Worm (Caenorhabditis elegans) whole organism, L1 larva: ENCODE measurements around the gene T08G2.2.

Experiments
- ama-1 ChIP-seq: fragments of 150-350 bp; optimal IDR thresholded peaks from 2 replicates; lab custom pipeline; 2014
- ces-1 ChIP-seq: fragments of 150-350 bp; optimal IDR thresholded peaks from 2 replicates; lab custom pipeline; 2014; ENCODE audit warnings: missing biosample characterization, missing genetic modification reagents, missing genetic modification characterization
- dpl-1 ChIP-seq, 3 experiments: fragments of 150-350 bp in 2 of 3; sonication (generic microtip) in 1 of 3; optimal IDR thresholded peaks; 2 replicates each; lab custom pipeline; 2014 to 2017; ENCODE audit warnings: missing biosample characterization in 3 of 3, missing genetic modification characterization in 3 of 3, missing genetic modification reagents in 3 of 3
- efl-1 ChIP-seq, 4 experiments: fragments of 150-350 bp; optimal IDR thresholded peaks in 3 of 4; peaks in 1 of 4; 1 replicate in 1 of 4; 2 replicates in 3 of 4; lab custom pipeline; 2014; ENCODE audit warnings: missing biosample characterization in 2 of 4, missing genetic modification characterization in 2 of 4, missing genetic modification reagents in 2 of 4
- egl-27 ChIP-seq, 2 experiments: fragments of 150-350 bp in 1 of 2; sonication (generic microtip); optimal IDR thresholded peaks; 3 replicates each; lab custom pipeline; 2017 to 2018; ENCODE audit warnings: missing biosample characterization in 2 of 2, missing genetic modification characterization in 2 of 2, missing genetic modification reagents in 2 of 2
- fkh-8 ChIP-seq: sonication (generic microtip); optimal IDR thresholded peaks from 2 replicates; lab custom pipeline; 2016; ENCODE audit warnings: mild to moderate bottlenecking, missing genetic modification characterization, missing compliant biosample characterization
- mef-2 ChIP-seq: fragments of 150-350 bp; optimal IDR thresholded peaks from 2 replicates; lab custom pipeline; 2014; ENCODE audit warnings: missing biosample characterization, missing genetic modification characterization
- nhr-11 ChIP-seq: fragments of 150-350 bp; optimal IDR thresholded peaks from 2 replicates; lab custom pipeline; 2014; ENCODE audit warnings: missing biosample characterization, missing genetic modification characterization
- nhr-237 ChIP-seq: fragments of 150-350 bp; optimal IDR thresholded peaks from 2 replicates; lab custom pipeline; 2014; ENCODE audit warnings: missing biosample characterization, missing genetic modification characterization
- skn-1 ChIP-seq: fragments of 150-350 bp; optimal IDR thresholded peaks from 2 replicates; lab custom pipeline; 2014; ENCODE audit warnings: missing biosample characterization, missing genetic modification characterization
- snpc-4 ChIP-seq: fragments of 150-350 bp; optimal IDR thresholded peaks from 2 replicates; lab custom pipeline; 2014; ENCODE audit warnings: missing biosample characterization, missing genetic modification characterization
- sox-4 ChIP-seq: sonication (generic microtip); optimal IDR thresholded peaks from 2 replicates; lab custom pipeline; 2016; ENCODE audit warnings: missing genetic modification characterization, missing compliant biosample characterization
- unc-62 ChIP-seq: fragments of 150-350 bp; optimal IDR thresholded peaks from 2 replicates; lab custom pipeline; 2014; ENCODE audit warnings: missing biosample characterization, missing genetic modification reagents, missing genetic modification characterization
- ztf-11 ChIP-seq, 2 experiments: sonication (generic microtip); optimal IDR thresholded peaks; 2 replicates each; lab custom pipeline; 2016 to 2017; ENCODE audit warnings: missing genetic modification characterization in 2 of 2, missing biosample characterization in 1 of 2, missing compliant biosample characterization in 1 of 2

- TF ChIP-seq nhr-11 (tag; lab: Kevin White, UChicago): no peak
- TF ChIP-seq ces-1 (GFP tag; lab: Kevin White, UChicago): no peak
- TF ChIP-seq sox-4: no peak
- TF ChIP-seq unc-62 (GFP tag; lab: Kevin White, UChicago): no peak
- no peak for TF ChIP-seq nhr-237 (tag; lab: Kevin White, UChicago)
- TF ChIP-seq mef-2 (tag; lab: Kevin White, UChicago): no peak
- no peak for TF ChIP-seq snpc-4 (tag; lab: Kevin White, UChicago)
- no peak for TF ChIP-seq skn-1 (tag; lab: Kevin White, UChicago)
- TF ChIP-seq ama-1 (lab: Kevin White, UChicago): no peak
- no peak for TF ChIP-seq fkh-8 (tag; lab: Kevin White, UChicago)
- TF ChIP-seq efl-1 (optimal IDR thresholded peaks at IDR 0.05; lab: Kevin White, UChicago): no peak
- TF ChIP-seq efl-1 (GFP tag; optimal IDR thresholded peaks at IDR 0.05 in 1 of 2; lab: Kevin White, UChicago): no peak
- no peak for TF ChIP-seq dpl-1 (GFP tag; optimal IDR thresholded peaks at IDR 0.05; lab: Kevin White, UChicago)
- TF ChIP-seq egl-27 (tag; optimal IDR thresholded peaks at IDR 0.05; lab: Kevin White, UChicago): no peak
- no peak for TF ChIP-seq ztf-11 (tag; optimal IDR thresholded peaks at IDR 0.05; lab: Kevin White, UChicago)
Observed at ce11 chrX:17211513-17211912, 2.3 kb upstream of the T08G2.2 start.
